Worm (Caenorhabditis elegans) whole organism, young adult: ENCODE measurements around the gene F56C3.1.

Experiments
- C17E4.6 ChIP-seq: fragments of 200-800 bp; sonication (Bioruptor generic); IDR thresholded peaks from 2 replicates; pipeline ENCODE4 v1.3.6; 2022; ENCODE audit warnings: missing genetic modification reagents, missing genetic modification characterization, missing compliant biosample characterization
- F10E7.11 ChIP-seq: sonication (generic microtip); optimal IDR thresholded peaks from 2 replicates; lab custom pipeline; 2017; ENCODE audit warnings: mild to moderate bottlenecking, missing genetic modification characterization, moderate library complexity, missing compliant biosample characterization
- F22D6.2 ChIP-seq: sonication (generic microtip); optimal IDR thresholded peaks from 2 replicates; lab custom pipeline; 2016; ENCODE audit warnings: mild to moderate bottlenecking, missing genetic modification characterization, missing compliant biosample characterization
- F23B12.7 ChIP-seq: sonication (generic microtip); optimal IDR thresholded peaks from 2 replicates; lab custom pipeline; 2017; ENCODE audit warnings: missing genetic modification characterization, mild to moderate bottlenecking, missing compliant biosample characterization, antibody characterized with exemption, moderate library complexity; ENCODE audit not compliant: insufficient read depth
- F37B4.10 ChIP-seq: fragments of 200-800 bp; sonication (Bioruptor generic); IDR thresholded peaks from 2 replicates; pipeline ENCODE4 v1.3.6; 2022; ENCODE audit warnings: missing genetic modification characterization, missing compliant biosample characterization
- F52B5.7 ChIP-seq: sonication (generic microtip); optimal IDR thresholded peaks from 2 replicates; lab custom pipeline; 2016; ENCODE audit warnings: mild to moderate bottlenecking, missing genetic modification characterization, missing compliant biosample characterization
- F57A8.1 ChIP-seq: fragments of 200-800 bp; sonication (Bioruptor generic); optimal IDR thresholded peaks from 2 replicates; lab custom pipeline; 2018; ENCODE audit warnings: mild to moderate bottlenecking, missing genetic modification characterization, moderate library complexity, missing compliant biosample characterization
- T07F8.4 ChIP-seq: sonication (generic microtip); optimal IDR thresholded peaks from 2 replicates; lab custom pipeline; 2016; ENCODE audit warnings: mild to moderate bottlenecking, missing genetic modification characterization, moderate library complexity, missing compliant biosample characterization
- Y53F4B.3 ChIP-seq: fragments of 200-800 bp; sonication (Bioruptor generic); IDR thresholded peaks from 2 replicates; pipeline ENCODE4 v1.3.6; 2022; ENCODE audit warnings: missing genetic modification reagents, missing genetic modification characterization, missing compliant biosample characterization
- Y53G8AR.9 ChIP-seq: fragments of 200-800 bp; sonication (Bioruptor generic); conservative IDR thresholded peaks from 2 replicates; pipeline ENCODE4 v1.3.6; 2022; ENCODE audit warnings: missing genetic modification reagents, missing genetic modification characterization, missing compliant biosample characterization
- Y67H2A.10 ChIP-seq: fragments of 200-800 bp; sonication (Bioruptor generic); conservative IDR thresholded peaks from 2 replicates; pipeline ENCODE4 v1.3.6; 2022; ENCODE audit warnings: missing genetic modification reagents, missing genetic modification characterization, missing compliant biosample characterization
- Y79H2A.3 ChIP-seq: fragments of 200-800 bp; sonication (Bioruptor generic); conservative IDR thresholded peaks from 2 replicates; pipeline ENCODE4 v1.3.6; 2022; ENCODE audit warnings: missing genetic modification reagents, missing genetic modification characterization, missing compliant biosample characterization
- akir-1 ChIP-seq: fragments of 200-800 bp; sonication (Bioruptor generic); optimal IDR thresholded peaks from 2 replicates; lab custom pipeline; 2018; ENCODE audit warnings: mild to moderate bottlenecking, missing genetic modification characterization, moderate library complexity, missing compliant biosample characterization
- ama-1 ChIP-seq, 3 experiments: fragments of 150-350 bp in 1 of 3; sonication (generic microtip) in 2 of 3; optimal IDR thresholded peaks; 2 replicates each; lab custom pipeline; 2014 to 2018; ENCODE audit warnings: missing biosample characterization in 2 of 3, missing genetic modification characterization in 2 of 3, missing genetic modification reagents in 2 of 3
- athp-1 ChIP-seq: sonication (generic microtip); optimal IDR thresholded peaks from 2 replicates; lab custom pipeline; 2017; ENCODE audit warnings: mild to moderate bottlenecking, missing genetic modification characterization, missing compliant biosample characterization
- ceh-40 ChIP-seq: fragments of 200-800 bp; sonication (Bioruptor generic); IDR thresholded peaks from 2 replicates; pipeline ENCODE4 v1.3.6; 2022; ENCODE audit warnings: missing genetic modification characterization, missing compliant biosample characterization
- ceh-58 ChIP-seq: fragments of 200-800 bp; sonication (Bioruptor generic); IDR thresholded peaks from 2 replicates; pipeline ENCODE4 v1.3.6; 2022; ENCODE audit warnings: missing genetic modification characterization, missing compliant biosample characterization
- ceh-79 ChIP-seq: sonication (generic microtip); optimal IDR thresholded peaks from 2 replicates; lab custom pipeline; 2017; ENCODE audit warnings: mild to moderate bottlenecking, missing genetic modification characterization, missing compliant biosample characterization
- die-1 ChIP-seq: sonication (generic microtip); optimal IDR thresholded peaks from 2 replicates; lab custom pipeline; 2016; ENCODE audit warnings: missing genotype, mild to moderate bottlenecking, missing genetic modification characterization, missing compliant biosample characterization
- dox-1 ChIP-seq: fragments of 200-800 bp; sonication (Bioruptor generic); IDR thresholded peaks from 2 replicates; pipeline ENCODE4 v1.3.6; 2022; ENCODE audit warnings: missing genetic modification reagents, missing genetic modification characterization, missing compliant biosample characterization
- ets-4 ChIP-seq: fragments of 200-800 bp; sonication (Bioruptor generic); optimal IDR thresholded peaks from 2 replicates; lab custom pipeline; 2018; ENCODE audit warnings: mild to moderate bottlenecking, missing genetic modification characterization, missing compliant biosample characterization
- fkh-3 ChIP-seq: sonication (generic microtip); optimal IDR thresholded peaks from 2 replicates; lab custom pipeline; 2016; ENCODE audit warnings: mild to moderate bottlenecking, missing genetic modification characterization, missing compliant biosample characterization
- him-1 ChIP-seq: sonication (generic microtip); optimal IDR thresholded peaks from 2 replicates; lab custom pipeline; 2016; ENCODE audit warnings: missing genotype, missing genetic modification reagents, missing genetic modification characterization, missing compliant biosample characterization
- hlh-12 ChIP-seq: sonication (generic microtip); optimal IDR thresholded peaks from 2 replicates; lab custom pipeline; 2016; ENCODE audit warnings: missing genetic modification characterization, missing compliant biosample characterization
- lag-1 ChIP-seq: fragments of 200-800 bp; sonication (Bioruptor generic); IDR thresholded peaks from 2 replicates; pipeline ENCODE4 v1.3.6; 2022; ENCODE audit warnings: missing genetic modification reagents, missing genetic modification characterization, missing compliant biosample characterization
- let-526 ChIP-seq: fragments of 200-800 bp; sonication (Bioruptor generic); IDR thresholded peaks from 2 replicates; pipeline ENCODE4 v1.3.6; 2022; ENCODE audit warnings: missing genetic modification reagents, missing genetic modification characterization, missing compliant biosample characterization
- lin-54 ChIP-seq: fragments of 200-800 bp; sonication (Bioruptor generic); optimal IDR thresholded peaks from 2 replicates; lab custom pipeline; 2018; ENCODE audit warnings: mild to moderate bottlenecking, missing genetic modification characterization, missing compliant biosample characterization
- madf-3 ChIP-seq: fragments of 200-800 bp; sonication (Bioruptor generic); IDR thresholded peaks from 2 replicates; pipeline ENCODE4 v1.3.6; 2022; ENCODE audit warnings: missing genetic modification reagents, missing genetic modification characterization, missing compliant biosample characterization
- mel-28 ChIP-seq: sonication (generic microtip); optimal IDR thresholded peaks from 2 replicates; lab custom pipeline; 2016; ENCODE audit warnings: borderline replicate concordance, mild to moderate bottlenecking, missing genetic modification characterization, missing compliant biosample characterization
- mxl-1 ChIP-seq: sonication (generic microtip); optimal IDR thresholded peaks from 2 replicates; lab custom pipeline; 2016; ENCODE audit warnings: missing genetic modification characterization, missing compliant biosample characterization
- nfya-1 ChIP-seq: sonication (generic microtip); optimal IDR thresholded peaks from 2 replicates; lab custom pipeline; 2017; ENCODE audit warnings: antibody characterized with exemption, missing compliant biosample characterization, missing genetic modification characterization, borderline replicate concordance; ENCODE audit not compliant: insufficient read depth
- nhr-179 ChIP-seq: sonication (generic microtip); optimal IDR thresholded peaks from 2 replicates; lab custom pipeline; 2016; ENCODE audit warnings: mild to moderate bottlenecking, missing genetic modification characterization, missing compliant biosample characterization
- nhr-80 ChIP-seq: sonication (generic microtip); optimal IDR thresholded peaks from 2 replicates; lab custom pipeline; 2016; ENCODE audit warnings: missing genetic modification characterization, missing compliant biosample characterization
- nhr-90 ChIP-seq: sonication (generic microtip); optimal IDR thresholded peaks from 2 replicates; lab custom pipeline; 2016; ENCODE audit warnings: missing genotype, mild to moderate bottlenecking, missing genetic modification characterization, missing compliant biosample characterization
- pbrm-1 ChIP-seq: fragments of 200-800 bp; sonication (Bioruptor generic); IDR thresholded peaks from 2 replicates; pipeline ENCODE4 v1.3.6; 2022; ENCODE audit warnings: missing genetic modification reagents, missing genetic modification characterization, missing compliant biosample characterization
- snpc-1.3 ChIP-seq: sonication (generic microtip); optimal IDR thresholded peaks from 2 replicates; lab custom pipeline; 2017; ENCODE audit warnings: missing genetic modification characterization, mild to moderate bottlenecking, missing compliant biosample characterization, antibody characterized with exemption, moderate library complexity, missing genotype, missing genetic modification reagents; ENCODE audit not compliant: insufficient read depth
- somi-1 ChIP-seq: fragments of 200-800 bp; sonication (Bioruptor generic); optimal IDR thresholded peaks from 2 replicates; lab custom pipeline; 2018; ENCODE audit warnings: mild to moderate bottlenecking, missing genetic modification characterization, missing compliant biosample characterization
- tbp1 ChIP-seq: fragments of 200-800 bp; sonication (Bioruptor generic); optimal IDR thresholded peaks from 2 replicates; lab custom pipeline; 2018; ENCODE audit warnings: mild to moderate bottlenecking, missing genetic modification characterization, missing compliant biosample characterization
- xnd-1 ChIP-seq: sonication (generic microtip); optimal IDR thresholded peaks from 2 replicates; lab custom pipeline; 2016; ENCODE audit warnings: missing genotype, missing genetic modification reagents, missing genetic modification characterization, missing compliant biosample characterization
- zfh-2 ChIP-seq: fragments of 200-800 bp; sonication (Bioruptor generic); conservative IDR thresholded peaks from 2 replicates; pipeline ENCODE4 v1.3.6; 2022; ENCODE audit warnings: missing genetic modification reagents, missing genetic modification characterization, missing compliant biosample characterization
- zim-3 ChIP-seq: sonication (generic microtip); optimal IDR thresholded peaks from 2 replicates; lab custom pipeline; 2017; ENCODE audit warnings: mild to moderate bottlenecking, missing genetic modification characterization, moderate library complexity, missing compliant biosample characterization
- ztf-25 ChIP-seq: fragments of 200-800 bp; sonication (Bioruptor generic); IDR thresholded peaks from 2 replicates; pipeline ENCODE4 v1.3.6; 2022; ENCODE audit warnings: missing genetic modification reagents, missing genetic modification characterization, missing compliant biosample characterization
- ztf-26 ChIP-seq: sonication (generic microtip); optimal IDR thresholded peaks from 2 replicates; lab custom pipeline; 2017; ENCODE audit warnings: missing genetic modification characterization, missing compliant biosample characterization
- ztf-6 ChIP-seq: fragments of 200-800 bp; sonication (Bioruptor generic); IDR thresholded peaks from 2 replicates; pipeline ENCODE4 v1.3.6; 2022; ENCODE audit warnings: missing genetic modification reagents, missing genetic modification characterization, missing compliant biosample characterization

Gene F56C3.1

ce11 chrX:1383546-1383945, 3.6 kb upstream of the F56C3.1 start:
- TF ChIP-seq nfya-1 (tag; lab: Kevin White, UChicago) (no peak), zfh-2 (GFP tag; lab: Robert Waterston, UW) (peak; percentile 78)

- no peak for TF ChIP-seq let-526
- TF ChIP-seq die-1 (tag; lab: Kevin White, UChicago), result no peak
- TF ChIP-seq C17E4.6 (GFP tag; lab: Robert Waterston, UW), result no peak
- no peak for TF ChIP-seq nhr-179 (tag; lab: Kevin White, UChicago)
- no peak for TF ChIP-seq F23B12.7 (tag; lab: Kevin White, UChicago)
- no peak for TF ChIP-seq madf-3 (GFP tag; lab: Robert Waterston, UW)
- TF ChIP-seq F22D6.2, result no peak
- TF ChIP-seq ceh-79 (tag; lab: Kevin White, UChicago), result no peak
- no peak for TF ChIP-seq snpc-1.3 (tag; lab: Kevin White, UChicago)
- no peak for TF ChIP-seq Y67H2A.10 (GFP tag; lab: Robert Waterston, UW)
- TF ChIP-seq pbrm-1 (GFP tag; lab: Robert Waterston, UW), result no peak
These were observed 2.6 kb upstream of the F56C3.1 start, which contains the start of gene F56C3.8 for ce11 chrX:1384538-1384937. Gene F56C3.8, minus strand, starts transcription at chrX:1384638.

ce11 chrX:1389382-1389983, 2.4 kb downstream of the F56C3.1 start:
- TF ChIP-seq dox-1 (peak; percentile 90), lin-54 (GFP tag; lab: Kevin White, UChicago) (peak; percentile 74), ceh-40 (GFP tag; lab: Robert Waterston, UW) (no peak), F37B4.10 (GFP tag; lab: Robert Waterston, UW) (0 out of 2 replicates have a peak, but pooled peaks have one; percentile 84), tbp1 (GFP tag; lab: Kevin White, UChicago) (peak; percentile 70), Y53G8AR.9 (peak; percentile 90), somi-1 (GFP tag; lab: Kevin White, UChicago) (peak; percentile 66), lag-1 (0 out of 2 replicates have a peak, but pooled peaks have one; percentile 30), pbrm-1 (GFP tag; lab: Robert Waterston, UW) (peak; percentile 84), hlh-12 (tag; lab: Kevin White, UChicago) (no peak), mxl-1 (tag; lab: Kevin White, UChicago) (no peak), fkh-3 (tag; lab: Kevin White, UChicago) (no peak), nhr-80 (peak; percentile 66), athp-1 (tag; lab: Kevin White, UChicago) (no peak), Y67H2A.10 (GFP tag; lab: Robert Waterston, UW) (no peak), ztf-6 (GFP tag; lab: Robert Waterston, UW) (no peak), him-1 (tag; lab: Kevin White, UChicago) (no peak), ama-1 (optimal IDR thresholded peaks at IDR 0.05; lab: Kevin White, UChicago) (no peak), ama-1 (GFP tag; optimal IDR thresholded peaks at IDR 0.05; lab: Kevin White, UChicago) (no peak), F10E7.11 (tag; lab: Kevin White, UChicago) (peak; percentile 71), F52B5.7 (tag; lab: Kevin White, UChicago) (peak; percentile 47), Y79H2A.3 (no peak), T07F8.4 (tag; lab: Kevin White, UChicago) (peak; percentile 68), F22D6.2 (peak; percentile 92), Y53F4B.3 (GFP tag; lab: Robert Waterston, UW) (no peak), nhr-90 (no peak), F57A8.1 (GFP tag; lab: Kevin White, UChicago) (no peak), ceh-58 (no peak), ets-4 (GFP tag; lab: Kevin White, UChicago) (peak; percentile 27), akir-1 (GFP tag; lab: Kevin White, UChicago) (peak; percentile 23), mel-28 (tag; lab: Kevin White, UChicago) (no peak), ztf-26 (tag; lab: Kevin White, UChicago) (peak; percentile 98), ceh-79 (tag; lab: Kevin White, UChicago) (peak; percentile 48), ztf-25 (no peak), zim-3 (tag; lab: Kevin White, UChicago) (no peak), xnd-1 (no peak)
